Worm (Caenorhabditis elegans) whole organism, L4/young adult: ENCODE measurements around the gene cpl-1.

ENCODE experiments used
- dao-5 ChIP-seq: sonication (generic microtip); optimal IDR thresholded peaks from 2 replicates; lab custom pipeline; 2016; ENCODE audit warnings: missing genotype, missing genetic modification characterization, moderate library complexity, missing compliant biosample characterization
- him-1 ChIP-seq: sonication (generic microtip); optimal IDR thresholded peaks from 2 replicates; lab custom pipeline; 2016; ENCODE audit warnings: missing genotype, missing genetic modification reagents, missing genetic modification characterization, missing compliant biosample characterization

ce11 chrV:16596102-16596501 lies 956 bp upstream of the cpl-1 start:
- TF ChIP-seq dao-5 (tag; lab: Kevin White, UChicago) (no peak), him-1 (no peak)
